Worm (Caenorhabditis elegans) whole organism, young adult: ENCODE data around the gene cdf-2.

Experiments
- B0019.2 ChIP-seq: fragments of 200-800 bp; sonication (Bioruptor generic); conservative IDR thresholded peaks from 2 replicates; pipeline ENCODE4 v1.3.6; 2022; ENCODE audit warnings: missing genetic modification reagents, missing genetic modification characterization, missing compliant biosample characterization
- B0261.1 ChIP-seq: sonication (generic microtip); optimal IDR thresholded peaks from 2 replicates; lab custom pipeline; 2016; ENCODE audit warnings: mild to moderate bottlenecking, missing genetic modification characterization, moderate library complexity, missing compliant biosample characterization
- F23B12.7 ChIP-seq: sonication (generic microtip); optimal IDR thresholded peaks from 2 replicates; lab custom pipeline; 2017; ENCODE audit warnings: missing genetic modification characterization, mild to moderate bottlenecking, missing compliant biosample characterization, antibody characterized with exemption, moderate library complexity; ENCODE audit not compliant: insufficient read depth
- F39B2.1 ChIP-seq: fragments of 200-800 bp; sonication (Bioruptor generic); IDR thresholded peaks from 2 replicates; pipeline ENCODE4 v1.3.6; 2022; ENCODE audit warnings: missing genetic modification reagents, missing genetic modification characterization, missing compliant biosample characterization
- F52B5.7 ChIP-seq: sonication (generic microtip); optimal IDR thresholded peaks from 2 replicates; lab custom pipeline; 2016; ENCODE audit warnings: mild to moderate bottlenecking, missing genetic modification characterization, missing compliant biosample characterization
- F57C9.4 ChIP-seq: sonication (generic microtip); optimal IDR thresholded peaks from 2 replicates; lab custom pipeline; 2017; ENCODE audit warnings: mild to moderate bottlenecking, missing genetic modification characterization, missing compliant biosample characterization
- Y56A3A.18 ChIP-seq: fragments of 200-800 bp; sonication (Bioruptor generic); IDR thresholded peaks from 2 replicates; pipeline ENCODE4 v1.3.6; 2022; ENCODE audit warnings: missing genetic modification reagents, missing genetic modification characterization, missing compliant biosample characterization
- Y79H2A.3 ChIP-seq: fragments of 200-800 bp; sonication (Bioruptor generic); conservative IDR thresholded peaks from 2 replicates; pipeline ENCODE4 v1.3.6; 2022; ENCODE audit warnings: missing genetic modification reagents, missing genetic modification characterization, missing compliant biosample characterization
- Y95B8A.8 ChIP-seq: fragments of 200-800 bp; sonication (Bioruptor generic); IDR thresholded peaks from 2 replicates; pipeline ENCODE4 v1.3.6; 2022; ENCODE audit warnings: missing genetic modification reagents, missing genetic modification characterization, missing compliant biosample characterization
- attf-5 ChIP-seq: fragments of 200-800 bp; sonication (Bioruptor generic); optimal IDR thresholded peaks from 2 replicates; lab custom pipeline; 2018; ENCODE audit warnings: mild to moderate bottlenecking, missing genetic modification characterization, missing compliant biosample characterization
- attf-6 ChIP-seq: fragments of 200-800 bp; sonication (Bioruptor generic); IDR thresholded peaks from 2 replicates; pipeline ENCODE4 v1.3.6; 2022; ENCODE audit warnings: missing genetic modification reagents, missing genetic modification characterization, missing compliant biosample characterization
- bed-2 ChIP-seq: fragments of 200-800 bp; sonication (Bioruptor generic); IDR thresholded peaks from 2 replicates; pipeline ENCODE4 v1.3.6; 2022; ENCODE audit warnings: missing genetic modification reagents, missing genetic modification characterization, missing compliant biosample characterization
- ceh-100 ChIP-seq: fragments of 200-800 bp; sonication (Bioruptor generic); IDR thresholded peaks from 2 replicates; pipeline ENCODE4 v1.3.6; 2022; ENCODE audit warnings: missing genetic modification reagents, missing genetic modification characterization, missing compliant biosample characterization
- ceh-40 ChIP-seq: fragments of 200-800 bp; sonication (Bioruptor generic); IDR thresholded peaks from 2 replicates; pipeline ENCODE4 v1.3.6; 2022; ENCODE audit warnings: missing genetic modification characterization, missing compliant biosample characterization
- ceh-91 ChIP-seq: fragments of 200-800 bp; sonication (Bioruptor generic); IDR thresholded peaks from 2 replicates; pipeline ENCODE4 v1.3.6; 2022; ENCODE audit warnings: missing genetic modification reagents, missing genetic modification characterization, missing compliant biosample characterization
- chd-7 ChIP-seq: sonication (generic microtip); optimal IDR thresholded peaks from 2 replicates; lab custom pipeline; 2016; ENCODE audit warnings: mild to moderate bottlenecking, missing genetic modification characterization, moderate library complexity, missing compliant biosample characterization
- dox-1 ChIP-seq: fragments of 200-800 bp; sonication (Bioruptor generic); IDR thresholded peaks from 2 replicates; pipeline ENCODE4 v1.3.6; 2022; ENCODE audit warnings: missing genetic modification reagents, missing genetic modification characterization, missing compliant biosample characterization
- dpff-1 ChIP-seq: sonication (generic microtip); optimal IDR thresholded peaks from 2 replicates; lab custom pipeline; 2017; ENCODE audit warnings: mild to moderate bottlenecking, missing genetic modification characterization, missing compliant biosample characterization
- egl-44 ChIP-seq: fragments of 200-800 bp; sonication (Bioruptor generic); IDR thresholded peaks from 2 replicates; pipeline ENCODE4 v1.3.6; 2022; ENCODE audit warnings: missing genetic modification reagents, missing genetic modification characterization, missing compliant biosample characterization
- egrh-3 ChIP-seq: fragments of 200-800 bp; sonication (Bioruptor generic); IDR thresholded peaks from 2 replicates; pipeline ENCODE4 v1.3.6; 2022; ENCODE audit warnings: missing genetic modification reagents, missing genetic modification characterization, missing compliant biosample characterization
- ekl-4 ChIP-seq: fragments of 200-800 bp; sonication (Bioruptor generic); IDR thresholded peaks from 2 replicates; pipeline ENCODE4 v1.3.6; 2022; ENCODE audit warnings: missing genetic modification reagents, missing genetic modification characterization, missing compliant biosample characterization
- ets-4 ChIP-seq: fragments of 200-800 bp; sonication (Bioruptor generic); optimal IDR thresholded peaks from 2 replicates; lab custom pipeline; 2018; ENCODE audit warnings: mild to moderate bottlenecking, missing genetic modification characterization, missing compliant biosample characterization
- hsf-1 ChIP-seq: fragments of 200-800 bp; sonication (Bioruptor generic); IDR thresholded peaks from 2 replicates; pipeline ENCODE4 v1.3.6; 2022; ENCODE audit warnings: missing genetic modification reagents, missing genetic modification characterization, missing compliant biosample characterization
- let-526 ChIP-seq: fragments of 200-800 bp; sonication (Bioruptor generic); IDR thresholded peaks from 2 replicates; pipeline ENCODE4 v1.3.6; 2022; ENCODE audit warnings: missing genetic modification reagents, missing genetic modification characterization, missing compliant biosample characterization
- lin-26 ChIP-seq: fragments of 200-800 bp; sonication (Bioruptor generic); IDR thresholded peaks from 2 replicates; pipeline ENCODE4 v1.3.6; 2022; ENCODE audit warnings: missing genetic modification reagents, missing genetic modification characterization, missing compliant biosample characterization
- lin-40 ChIP-seq: sonication (generic microtip); optimal IDR thresholded peaks from 2 replicates; lab custom pipeline; 2016; ENCODE audit warnings: missing genetic modification characterization, mild to moderate bottlenecking, missing compliant biosample characterization, missing genotype, missing genetic modification reagents
- lin-54 ChIP-seq: fragments of 200-800 bp; sonication (Bioruptor generic); optimal IDR thresholded peaks from 2 replicates; lab custom pipeline; 2018; ENCODE audit warnings: mild to moderate bottlenecking, missing genetic modification characterization, missing compliant biosample characterization
- lsl-1 ChIP-seq: fragments of 200-800 bp; sonication (Bioruptor generic); optimal IDR thresholded peaks from 2 replicates; lab custom pipeline; 2018; ENCODE audit warnings: mild to moderate bottlenecking, missing genetic modification characterization, moderate library complexity, missing compliant biosample characterization
- madf-10 ChIP-seq: sonication (generic microtip); optimal IDR thresholded peaks from 2 replicates; lab custom pipeline; 2016; ENCODE audit warnings: mild to moderate bottlenecking, missing genetic modification characterization, missing compliant biosample characterization
- madf-3 ChIP-seq: fragments of 200-800 bp; sonication (Bioruptor generic); IDR thresholded peaks from 2 replicates; pipeline ENCODE4 v1.3.6; 2022; ENCODE audit warnings: missing genetic modification reagents, missing genetic modification characterization, missing compliant biosample characterization
- madf-6 ChIP-seq: fragments of 200-800 bp; sonication (Bioruptor generic); IDR thresholded peaks from 2 replicates; pipeline ENCODE4 v1.3.6; 2022; ENCODE audit warnings: missing genetic modification reagents, missing genetic modification characterization, missing compliant biosample characterization
- nfya-1 ChIP-seq: sonication (generic microtip); optimal IDR thresholded peaks from 2 replicates; lab custom pipeline; 2017; ENCODE audit warnings: antibody characterized with exemption, missing compliant biosample characterization, missing genetic modification characterization, borderline replicate concordance; ENCODE audit not compliant: insufficient read depth
- nhr-80 ChIP-seq: sonication (generic microtip); optimal IDR thresholded peaks from 2 replicates; lab custom pipeline; 2016; ENCODE audit warnings: missing genetic modification characterization, missing compliant biosample characterization
- nhr-90 ChIP-seq: sonication (generic microtip); optimal IDR thresholded peaks from 2 replicates; lab custom pipeline; 2016; ENCODE audit warnings: missing genotype, mild to moderate bottlenecking, missing genetic modification characterization, missing compliant biosample characterization
- pbrm-1 ChIP-seq: fragments of 200-800 bp; sonication (Bioruptor generic); IDR thresholded peaks from 2 replicates; pipeline ENCODE4 v1.3.6; 2022; ENCODE audit warnings: missing genetic modification reagents, missing genetic modification characterization, missing compliant biosample characterization
- rcor-1 ChIP-seq: fragments of 200-800 bp; sonication (Bioruptor generic); IDR thresholded peaks from 2 replicates; pipeline ENCODE4 v1.3.6; 2022; ENCODE audit warnings: missing genetic modification reagents, missing genetic modification characterization, missing compliant biosample characterization
- rec-8 ChIP-seq, 2 experiments: sonication (generic microtip); optimal IDR thresholded peaks; 2 replicates each; lab custom pipeline; 2016; ENCODE audit warnings: mild to moderate bottlenecking in 2 of 2, missing genetic modification characterization in 2 of 2, missing genetic modification reagents in 2 of 2, missing genotype in 2 of 2, missing biosample characterization in 1 of 2, missing compliant biosample characterization in 1 of 2, moderate library complexity in 1 of 2
- sea-2 ChIP-seq: fragments of 200-800 bp; sonication (Bioruptor generic); IDR thresholded peaks from 2 replicates; pipeline ENCODE4 v1.3.6; 2022; ENCODE audit warnings: missing genetic modification characterization, missing compliant biosample characterization
- snpc-1.3 ChIP-seq: sonication (generic microtip); optimal IDR thresholded peaks from 2 replicates; lab custom pipeline; 2017; ENCODE audit warnings: missing genetic modification characterization, mild to moderate bottlenecking, missing compliant biosample characterization, antibody characterized with exemption, moderate library complexity, missing genotype, missing genetic modification reagents; ENCODE audit not compliant: insufficient read depth
- snpc-3.4 ChIP-seq: sonication (generic microtip); optimal IDR thresholded peaks from 2 replicates; lab custom pipeline; 2017; ENCODE audit warnings: missing genetic modification characterization, mild to moderate bottlenecking, missing compliant biosample characterization, antibody characterized with exemption, moderate library complexity, missing genotype, missing genetic modification reagents
- snpc-4 ChIP-seq, 5 experiments: fragments of 150-350 bp in 1 of 5; sonication (generic microtip) in 4 of 5; optimal IDR thresholded peaks; 2 replicates each; lab custom pipeline; 2014 to 2018; ENCODE audit warnings: missing genetic modification characterization in 5 of 5, missing biosample characterization in 3 of 5, antibody characterized with exemption in 2 of 5, mild to moderate bottlenecking in 2 of 5, missing compliant biosample characterization in 2 of 5, missing genotype in 2 of 5, moderate library complexity in 2 of 5, missing genetic modification reagents in 1 of 5
- somi-1 ChIP-seq: fragments of 200-800 bp; sonication (Bioruptor generic); optimal IDR thresholded peaks from 2 replicates; lab custom pipeline; 2018; ENCODE audit warnings: mild to moderate bottlenecking, missing genetic modification characterization, missing compliant biosample characterization
- tlf-1 ChIP-seq: fragments of 200-800 bp; sonication (Bioruptor generic); optimal IDR thresholded peaks from 2 replicates; lab custom pipeline; 2018; ENCODE audit warnings: mild to moderate bottlenecking, missing genetic modification characterization, missing compliant biosample characterization
- unc-62 ChIP-seq: fragments of 150-350 bp; optimal IDR thresholded peaks from 2 replicates; lab custom pipeline; 2014; ENCODE audit warnings: missing biosample characterization, missing genetic modification reagents, missing genetic modification characterization
- ztf-25 ChIP-seq: fragments of 200-800 bp; sonication (Bioruptor generic); IDR thresholded peaks from 2 replicates; pipeline ENCODE4 v1.3.6; 2022; ENCODE audit warnings: missing genetic modification reagents, missing genetic modification characterization, missing compliant biosample characterization
- ztf-3 ChIP-seq: fragments of 200-800 bp; sonication (Bioruptor generic); optimal IDR thresholded peaks from 2 replicates; lab custom pipeline; 2018; ENCODE audit warnings: mild to moderate bottlenecking, missing genetic modification characterization, missing compliant biosample characterization
- ztf-6 ChIP-seq: fragments of 200-800 bp; sonication (Bioruptor generic); IDR thresholded peaks from 2 replicates; pipeline ENCODE4 v1.3.6; 2022; ENCODE audit warnings: missing genetic modification reagents, missing genetic modification characterization, missing compliant biosample characterization

The cdf-2 gene

ce11 chrX:12480447-12480998 is 13.8 kb upstream of the cdf-2 start, which contains the start of gene atf-6 (continued):
- 0 out of 2 replicates have a peak, but pooled peaks have one; percentile 44 for TF ChIP-seq ztf-25 (GFP tag; lab: Robert Waterston, UW)
- TF ChIP-seq dox-1 (GFP tag; lab: Robert Waterston, UW), result peak; percentile 92
- TF ChIP-seq sea-2 (GFP tag; lab: Robert Waterston, UW), result no peak
- no peak for TF ChIP-seq tlf-1 (GFP tag; lab: Kevin White, UChicago)
- no peak for TF ChIP-seq ceh-91
- TF ChIP-seq bed-2 (GFP tag; lab: Robert Waterston, UW), result 0 out of 2 replicates have a peak, but pooled peaks have one; percentile 40
- TF ChIP-seq egrh-3, result peak; percentile 98
- no peak for TF ChIP-seq snpc-1.3 (tag; lab: Kevin White, UChicago)
- TF ChIP-seq madf-6, result no peak
- TF ChIP-seq snpc-3.4 (tag; lab: Kevin White, UChicago), result no peak
- peak; percentile 80 for TF ChIP-seq ets-4
- TF ChIP-seq rcor-1 (GFP tag; lab: Robert Waterston, UW), result peak; percentile 41; the same call in 1 of the 2 replicates
- no peak for TF ChIP-seq lin-26 (GFP tag; lab: Robert Waterston, UW)
- peak; percentile 71; the same call in 1 of the 2 replicates for TF ChIP-seq egl-44 (GFP tag; lab: Robert Waterston, UW)
- peak; percentile 78 for TF ChIP-seq lin-40 (tag; lab: Kevin White, UChicago)
- TF ChIP-seq attf-6 (GFP tag; lab: Robert Waterston, UW), result no peak
- 0 out of 2 replicates have a peak, but pooled peaks have one; percentile 20 for TF ChIP-seq let-526
- no peak for TF ChIP-seq ceh-40 (GFP tag; lab: Robert Waterston, UW)
- no peak for TF ChIP-seq Y79H2A.3 (GFP tag; lab: Robert Waterston, UW)
- no peak for TF ChIP-seq ztf-3 (GFP tag; lab: Kevin White, UChicago)
- TF ChIP-seq B0261.1, result peak; percentile 7
- TF ChIP-seq F23B12.7 (tag; lab: Kevin White, UChicago), result peak; percentile 37
- no peak for TF ChIP-seq F52B5.7 (tag; lab: Kevin White, UChicago)
- TF ChIP-seq lsl-1, result no peak
- TF ChIP-seq pbrm-1 (GFP tag; lab: Robert Waterston, UW), result no peak; the same call in 1 of the 2 replicates
- TF ChIP-seq Y56A3A.18 (GFP tag; lab: Robert Waterston, UW), result no peak
- TF ChIP-seq madf-10, result peak; percentile 55
- no peak for TF ChIP-seq F57C9.4 (tag; lab: Kevin White, UChicago)
- peak; percentile 39 for TF ChIP-seq nhr-90 (tag; lab: Kevin White, UChicago)
- TF ChIP-seq somi-1 (GFP tag; lab: Kevin White, UChicago), result no peak
- TF ChIP-seq attf-5, result peak; percentile 88
- peak; percentile 97 for TF ChIP-seq nhr-80 (tag; lab: Kevin White, UChicago)
- TF ChIP-seq ztf-6 (GFP tag; lab: Robert Waterston, UW), result peak; percentile 58; the same call in 1 of the 2 replicates
- no peak for TF ChIP-seq ceh-100 (GFP tag; lab: Robert Waterston, UW)
- 0 out of 2 replicates have a peak, but pooled peaks have one; percentile 28 for TF ChIP-seq ekl-4 (GFP tag; lab: Robert Waterston, UW)
- no peak for TF ChIP-seq B0019.2 (GFP tag; lab: Robert Waterston, UW)
- no peak for TF ChIP-seq hsf-1 (GFP tag; lab: Robert Waterston, UW)
- no peak for TF ChIP-seq snpc-4 (GFP tag; optimal IDR thresholded peaks at IDR 0.05; lab: Kevin White, UChicago)
- peak in 1 of 4 experiments; percentile 27 for TF ChIP-seq snpc-4 (tag; optimal IDR thresholded peaks at IDR 0.05; lab: Kevin White, UChicago)
- TF ChIP-seq lin-54 (GFP tag; lab: Kevin White, UChicago), result no peak
- no peak for TF ChIP-seq nfya-1 (tag; lab: Kevin White, UChicago)
- no peak for TF ChIP-seq Y95B8A.8 (GFP tag; lab: Robert Waterston, UW)
- TF ChIP-seq madf-3, result no peak
- TF ChIP-seq rec-8 (tag; optimal IDR thresholded peaks at IDR 0.05; lab: Kevin White, UChicago), result no peak
- TF ChIP-seq chd-7 (tag; lab: Kevin White, UChicago), result peak; percentile 65
- TF ChIP-seq dpff-1 (tag; lab: Kevin White, UChicago), result no peak
- TF ChIP-seq F39B2.1 (GFP tag; lab: Robert Waterston, UW), result no peak
- no peak for TF ChIP-seq unc-62
